Worm (Caenorhabditis elegans) whole organism, young adult: ENCODE results near the gene pfn-3.

ENCODE experiments used
- F23B12.7 ChIP-seq: sonication (generic microtip); optimal IDR thresholded peaks from 2 replicates; lab custom pipeline; 2017; ENCODE audit warnings: missing genetic modification characterization, mild to moderate bottlenecking, missing compliant biosample characterization, antibody characterized with exemption, moderate library complexity; ENCODE audit not compliant: insufficient read depth
- F57C9.4 ChIP-seq: sonication (generic microtip); optimal IDR thresholded peaks from 2 replicates; lab custom pipeline; 2017; ENCODE audit warnings: mild to moderate bottlenecking, missing genetic modification characterization, missing compliant biosample characterization
- athp-1 ChIP-seq: sonication (generic microtip); optimal IDR thresholded peaks from 2 replicates; lab custom pipeline; 2017; ENCODE audit warnings: mild to moderate bottlenecking, missing genetic modification characterization, missing compliant biosample characterization
- ccch-3 ChIP-seq: fragments of 200-800 bp; sonication (Bioruptor generic); optimal IDR thresholded peaks from 2 replicates; lab custom pipeline; 2018; ENCODE audit warnings: mild to moderate bottlenecking, missing genetic modification characterization, missing compliant biosample characterization
- hmg-1.2 ChIP-seq: fragments of 200-800 bp; sonication (Bioruptor generic); IDR thresholded peaks from 2 replicates; pipeline ENCODE4 v1.3.6; 2022; ENCODE audit warnings: missing genetic modification reagents, missing genetic modification characterization, missing compliant biosample characterization
- lag-1 ChIP-seq: fragments of 200-800 bp; sonication (Bioruptor generic); IDR thresholded peaks from 2 replicates; pipeline ENCODE4 v1.3.6; 2022; ENCODE audit warnings: missing genetic modification reagents, missing genetic modification characterization, missing compliant biosample characterization
- nfya-1 ChIP-seq: sonication (generic microtip); optimal IDR thresholded peaks from 2 replicates; lab custom pipeline; 2017; ENCODE audit warnings: antibody characterized with exemption, missing compliant biosample characterization, missing genetic modification characterization, borderline replicate concordance; ENCODE audit not compliant: insufficient read depth
- nhr-120 ChIP-seq: fragments of 200-800 bp; sonication (Bioruptor generic); IDR thresholded peaks from 2 replicates; pipeline ENCODE4 v1.3.6; 2022; ENCODE audit warnings: missing genetic modification characterization, missing compliant biosample characterization

The pfn-3 gene

ce11 chrX:1030867-1031266 lies 49.6 kb downstream of the pfn-3 start:
- TF ChIP-seq ccch-3 (GFP tag; lab: Kevin White, UChicago) (no peak), athp-1 (tag; lab: Kevin White, UChicago) (no peak), lag-1 (GFP tag; lab: Robert Waterston, UW) (no peak), F23B12.7 (tag; lab: Kevin White, UChicago) (no peak), nfya-1 (no peak), F57C9.4 (tag; lab: Kevin White, UChicago) (no peak), nhr-120 (GFP tag; lab: Robert Waterston, UW) (no peak), hmg-1.2 (no peak)
